Worm (Caenorhabditis elegans) whole organism, L3 larva: ENCODE results near the gene T24E12.3.

ENCODE experiments used
- R02D3.7 ChIP-seq: fragments of 150-350 bp; optimal IDR thresholded peaks from 2 replicates; lab custom pipeline; 2014; ENCODE audit warnings: missing biosample characterization, missing genetic modification characterization
- ZK546.5 ChIP-seq: sonication (generic microtip); optimal IDR thresholded peaks from 2 replicates; lab custom pipeline; 2017; ENCODE audit warnings: missing biosample characterization, missing genetic modification characterization
- ama-1 ChIP-seq: fragments of 150-350 bp; optimal IDR thresholded peaks from 2 replicates; lab custom pipeline; 2018
- ceh-16 ChIP-seq: sonication (generic microtip); optimal IDR thresholded peaks from 2 replicates; lab custom pipeline; 2017; ENCODE audit warnings: missing biosample characterization, missing genetic modification characterization
- ceh-28 ChIP-seq: fragments of 150-350 bp; optimal IDR thresholded peaks from 2 replicates; lab custom pipeline; 2014; ENCODE audit warnings: missing biosample characterization, missing genetic modification reagents, missing genetic modification characterization
- ceh-82 ChIP-seq: fragments of 150-350 bp; optimal IDR thresholded peaks from 2 replicates; lab custom pipeline; 2014; ENCODE audit warnings: missing biosample characterization, missing genetic modification characterization
- ceh-9 ChIP-seq: sonication (generic microtip); optimal IDR thresholded peaks from 2 replicates; lab custom pipeline; 2018; ENCODE audit warnings: missing biosample characterization, missing genetic modification characterization
- daf-12 ChIP-seq: fragments of 150-350 bp; optimal IDR thresholded peaks from 2 replicates; lab custom pipeline; 2014; ENCODE audit warnings: missing biosample characterization, missing genetic modification reagents, missing genetic modification characterization
- egl-5 ChIP-seq: fragments of 150-350 bp; optimal IDR thresholded peaks from 2 replicates; lab custom pipeline; 2017; ENCODE audit warnings: missing biosample characterization, missing genetic modification reagents, missing genetic modification characterization, inconsistent platforms
- elt-1 ChIP-seq: fragments of 150-350 bp; optimal IDR thresholded peaks from 2 replicates; lab custom pipeline; 2014; ENCODE audit warnings: missing biosample characterization, missing genetic modification characterization
- elt-2 ChIP-seq: sonication (generic microtip); optimal IDR thresholded peaks from 2 replicates; lab custom pipeline; 2016; ENCODE audit warnings: missing genetic modification reagents, mild to moderate bottlenecking, missing genetic modification characterization, missing compliant biosample characterization
- elt-3 ChIP-seq, 3 experiments: fragments of 150-350 bp in 1 of 3; sonication (generic microtip) in 2 of 3; optimal IDR thresholded peaks; 2 replicates in 2 of 3; 4 replicates in 1 of 3; lab custom pipeline; 2014 to 2017; ENCODE audit warnings: missing biosample characterization in 3 of 3, missing genetic modification characterization in 3 of 3
- eor-1 ChIP-seq, 2 experiments: fragments of 150-350 bp; optimal IDR thresholded peaks; 2 replicates each; lab custom pipeline; 2014 to 2018; ENCODE audit warnings: missing biosample characterization in 2 of 2, missing genetic modification characterization in 2 of 2
- fos-1 ChIP-seq: fragments of 150-350 bp; optimal IDR thresholded peaks from 2 replicates; lab custom pipeline; 2014; ENCODE audit warnings: missing biosample characterization, missing genetic modification characterization
- hmg-11 ChIP-seq: sonication (generic microtip); optimal IDR thresholded peaks from 2 replicates; lab custom pipeline; 2016; ENCODE audit warnings: missing genetic modification characterization, missing compliant biosample characterization
- lin-15B ChIP-seq: fragments of 150-350 bp; optimal IDR thresholded peaks from 2 replicates; lab custom pipeline; 2014; ENCODE audit warnings: missing biosample characterization, missing genetic modification characterization
- lin-39 ChIP-seq: fragments of 150-350 bp; optimal IDR thresholded peaks from 2 replicates; lab custom pipeline; 2018; ENCODE audit warnings: missing biosample characterization, missing genetic modification reagents, missing genetic modification characterization
- lsy-12 ChIP-seq: sonication (generic microtip); optimal IDR thresholded peaks from 2 replicates; lab custom pipeline; 2016; ENCODE audit warnings: mild to moderate bottlenecking, missing genetic modification characterization, missing compliant biosample characterization
- mdl-1 ChIP-seq: fragments of 150-350 bp; optimal IDR thresholded peaks from 2 replicates; lab custom pipeline; 2014; ENCODE audit warnings: missing biosample characterization, missing genetic modification characterization
- mml-1 ChIP-seq: fragments of 150-350 bp; sonication (generic microtip); optimal IDR thresholded peaks from 3 replicates; lab custom pipeline; 2014; ENCODE audit warnings: missing biosample characterization, missing genetic modification characterization
- nfya-1 ChIP-seq: sonication (generic microtip); optimal IDR thresholded peaks from 2 replicates; lab custom pipeline; 2017; ENCODE audit warnings: missing genetic modification characterization, mild to moderate bottlenecking, missing compliant biosample characterization, antibody characterized with exemption, moderate library complexity; ENCODE audit not compliant: insufficient read depth
- nhr-23 ChIP-seq: fragments of 150-350 bp; optimal IDR thresholded peaks from 2 replicates; lab custom pipeline; 2014; ENCODE audit warnings: missing biosample characterization, missing genetic modification reagents, missing genetic modification characterization
- nhr-237 ChIP-seq: fragments of 150-350 bp; optimal IDR thresholded peaks from 2 replicates; lab custom pipeline; 2014; ENCODE audit warnings: missing biosample characterization, missing genetic modification characterization
- nhr-25 ChIP-seq: sonication (generic microtip); optimal IDR thresholded peaks from 2 replicates; lab custom pipeline; 2017; ENCODE audit warnings: missing biosample characterization, missing genetic modification characterization
- nhr-28 ChIP-seq: fragments of 150-350 bp; optimal IDR thresholded peaks from 2 replicates; lab custom pipeline; 2014; ENCODE audit warnings: missing biosample characterization, missing genetic modification characterization
- nhr-43 ChIP-seq: sonication (generic microtip); optimal IDR thresholded peaks from 2 replicates; lab custom pipeline; 2016; ENCODE audit warnings: mild to moderate bottlenecking, missing genetic modification characterization, missing compliant biosample characterization; ENCODE audit not compliant: poor library complexity, severe bottlenecking
- nhr-67 ChIP-seq: fragments of 150-350 bp; optimal IDR thresholded peaks from 2 replicates; lab custom pipeline; 2014; ENCODE audit warnings: missing biosample characterization, missing genetic modification characterization
- nhr-76 ChIP-seq: fragments of 150-350 bp; sonication (generic microtip); optimal IDR thresholded peaks from 5 replicates; lab custom pipeline; 2014; ENCODE audit warnings: missing biosample characterization, missing genetic modification characterization
- nhr-77 ChIP-seq: fragments of 150-350 bp; optimal IDR thresholded peaks from 2 replicates; lab custom pipeline; 2014; ENCODE audit warnings: missing biosample characterization, missing genetic modification characterization
- pha-4 ChIP-seq: fragments of 150-350 bp; optimal IDR thresholded peaks from 2 replicates; lab custom pipeline; 2014; ENCODE audit warnings: missing biosample characterization, missing genetic modification reagents, missing genetic modification characterization
- pqm-1 ChIP-seq: fragments of 150-350 bp; optimal IDR thresholded peaks from 2 replicates; lab custom pipeline; 2017; ENCODE audit warnings: missing biosample characterization, missing genetic modification characterization, inconsistent platforms
- sea-2 ChIP-seq: fragments of 150-350 bp; sonication (generic microtip); optimal IDR thresholded peaks from 4 replicates; lab custom pipeline; 2014; ENCODE audit warnings: missing biosample characterization, missing genetic modification reagents, missing genetic modification characterization
- skn-1 ChIP-seq: fragments of 150-350 bp; optimal IDR thresholded peaks from 2 replicates; lab custom pipeline; 2014; ENCODE audit warnings: missing biosample characterization, missing genetic modification characterization
- snpc-4 ChIP-seq: fragments of 150-350 bp; optimal IDR thresholded peaks from 2 replicates; lab custom pipeline; 2014; ENCODE audit warnings: missing biosample characterization, missing genetic modification characterization
- unc-62 ChIP-seq: fragments of 150-350 bp; sonication (generic microtip); optimal IDR thresholded peaks from 4 replicates; lab custom pipeline; 2014; ENCODE audit warnings: missing biosample characterization, missing genetic modification reagents, missing genetic modification characterization
- zag-1 ChIP-seq: fragments of 150-350 bp; optimal IDR thresholded peaks from 2 replicates; lab custom pipeline; 2014; ENCODE audit warnings: missing biosample characterization, missing genetic modification characterization
- ztf-11 ChIP-seq: fragments of 150-350 bp; optimal IDR thresholded peaks from 2 replicates; lab custom pipeline; 2014; ENCODE audit warnings: missing biosample characterization, missing genetic modification characterization
- ztf-4 ChIP-seq: fragments of 150-350 bp; optimal IDR thresholded peaks from 2 replicates; lab custom pipeline; 2014; ENCODE audit warnings: missing biosample characterization, missing genetic modification characterization

The T24E12.3 gene

ce11 chrII:3806964-3807363 is 31.1 kb downstream of the T24E12.3 start, which contains the start of gene F54D10.4:
F54D10.4 (minus strand) TSS chrII:3807064.
- TF ChIP-seq nhr-77 (tag; lab: Kevin White, UChicago): no peak
- no peak for TF ChIP-seq nhr-28 (tag; lab: Kevin White, UChicago)

DNA sequence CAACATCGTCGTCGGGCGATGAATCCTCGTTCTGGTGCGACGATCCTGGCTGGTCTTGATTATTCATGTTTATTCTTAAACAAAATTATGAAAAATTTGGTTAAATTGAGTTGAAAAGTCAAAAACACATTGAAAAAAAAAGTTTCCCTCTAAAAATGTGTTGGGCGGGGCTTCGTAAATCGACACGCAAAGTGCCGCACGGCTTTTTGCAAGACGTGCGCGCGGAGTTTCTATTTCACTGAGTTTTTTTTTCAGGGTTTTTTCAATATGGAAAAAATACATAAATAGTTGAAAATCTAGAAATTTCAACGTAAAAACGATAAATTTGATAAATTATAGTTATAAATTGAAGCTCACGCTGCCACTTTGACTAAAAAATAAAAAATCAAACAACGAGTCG is 32.3 kb downstream of the T24E12.3 start, which contains the start of gene F54D10.5:
TSS of gene F54D10.5 (minus strand) at position 74 of the 400 bp plus-strand sequence.
- peak; percentile 38 for TF ChIP-seq pqm-1 (tag; lab: Kevin White, UChicago)
- peak; percentile 64 for TF ChIP-seq lin-39
- TF ChIP-seq egl-5 (tag; lab: Kevin White, UChicago): peak; percentile 30
- peak; percentile 89 for TF ChIP-seq nfya-1
- TF ChIP-seq ama-1 (lab: Kevin White, UChicago): no peak
- TF ChIP-seq R02D3.7: peak; percentile 99
- no peak for TF ChIP-seq hmg-11 (tag; lab: Kevin White, UChicago)
- TF ChIP-seq unc-62 (GFP tag; lab: Kevin White, UChicago): no peak
- TF ChIP-seq nhr-43 (tag; lab: Kevin White, UChicago): peak; percentile 71
- TF ChIP-seq nhr-23 (tag; lab: Kevin White, UChicago): peak; percentile 66
- no peak for TF ChIP-seq ceh-82 (tag; lab: Kevin White, UChicago)
- TF ChIP-seq elt-2 (tag; lab: Kevin White, UChicago): peak; percentile 63
- TF ChIP-seq nhr-25 (tag; lab: Kevin White, UChicago): peak; percentile 4
- TF ChIP-seq skn-1 (tag; lab: Kevin White, UChicago): peak; percentile 14
- TF ChIP-seq lin-15B (tag; lab: Kevin White, UChicago): peak; percentile 71

DNA sequence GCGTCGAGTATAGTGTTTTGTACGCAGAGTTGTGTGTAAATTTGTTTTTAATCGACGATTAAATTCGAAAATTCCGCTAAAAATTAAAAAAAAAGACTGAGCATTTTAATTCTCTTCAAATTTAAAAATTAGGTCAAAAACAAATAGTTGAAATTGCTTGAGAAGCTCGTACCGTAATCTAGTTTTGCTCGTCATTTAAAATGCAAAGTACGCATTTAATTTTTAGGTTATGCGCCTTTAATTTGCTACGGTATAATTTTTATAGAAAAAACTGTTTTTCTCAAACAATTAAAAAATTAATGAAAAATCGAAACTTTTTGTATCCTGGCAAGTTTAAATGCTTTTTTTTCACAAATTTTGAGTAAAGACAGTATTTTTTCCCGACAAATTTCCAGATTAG is 32.8 kb downstream of the T24E12.3 start:
- TF ChIP-seq nhr-76 (tag; lab: Kevin White, UChicago) (no peak), nfya-1 (no peak)

DNA sequence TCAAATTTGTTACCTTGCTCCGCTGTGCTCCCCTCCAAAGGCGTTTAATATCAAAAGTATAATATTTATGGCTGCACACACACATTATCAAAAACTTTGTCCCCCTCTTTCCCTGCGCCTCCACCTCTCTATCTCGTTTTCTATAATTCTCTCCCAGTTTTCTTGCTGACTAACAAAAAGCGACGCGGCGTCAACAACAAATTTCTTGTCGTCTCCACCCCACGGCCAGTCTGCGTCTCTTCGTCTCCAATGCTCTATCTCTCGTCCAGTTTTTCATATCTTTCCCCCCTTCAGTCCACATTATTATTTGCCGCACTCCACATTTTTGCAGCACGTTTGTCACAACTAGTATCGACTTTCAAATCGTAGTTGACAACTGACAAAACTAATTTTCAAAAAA is 34.7 kb downstream of the T24E12.3 start:
- TF ChIP-seq ceh-16 (no peak), ztf-11 (tag; lab: Kevin White, UChicago) (no peak), ceh-28 (tag; lab: Kevin White, UChicago) (no peak), eor-1 (tag; optimal IDR thresholded peaks at IDR 0.05; lab: Kevin White, UChicago) (no peak), lin-39 (peak; percentile 73), lin-15B (tag; lab: Kevin White, UChicago) (peak; percentile 2), sea-2 (GFP tag; lab: Kevin White, UChicago) (no peak), nhr-23 (tag; lab: Kevin White, UChicago) (peak; percentile 33), ama-1 (lab: Kevin White, UChicago) (no peak), nhr-76 (tag; lab: Kevin White, UChicago) (no peak), mdl-1 (no peak), zag-1 (tag; lab: Kevin White, UChicago) (no peak), nhr-28 (tag; lab: Kevin White, UChicago) (no peak), ceh-9 (tag; lab: Kevin White, UChicago) (no peak), skn-1 (tag; lab: Kevin White, UChicago) (no peak), unc-62 (GFP tag; lab: Kevin White, UChicago) (no peak), nhr-25 (tag; lab: Kevin White, UChicago) (peak; percentile 14), elt-2 (tag; lab: Kevin White, UChicago) (peak; percentile 78), mml-1 (no peak), nhr-237 (tag; lab: Kevin White, UChicago) (no peak), elt-3 (tag; optimal IDR thresholded peaks at IDR 0.05; lab: Kevin White, UChicago) (no peak), lsy-12 (tag; lab: Kevin White, UChicago) (no peak), ZK546.5 (tag; lab: Kevin White, UChicago) (no peak), pqm-1 (tag; lab: Kevin White, UChicago) (peak; percentile 24), pha-4 (tag; lab: Kevin White, UChicago) (peak; percentile 75), ztf-4 (no peak), R02D3.7 (peak; percentile 39), ceh-82 (tag; lab: Kevin White, UChicago) (no peak), nhr-67 (tag; lab: Kevin White, UChicago) (no peak), daf-12 (tag; lab: Kevin White, UChicago) (no peak), egl-5 (tag; lab: Kevin White, UChicago) (peak; percentile 7), nfya-1 (peak; percentile 53), snpc-4 (tag; lab: Kevin White, UChicago) (peak; percentile 40), elt-1 (no peak), hmg-11 (tag; lab: Kevin White, UChicago) (peak; percentile 57), fos-1 (tag; lab: Kevin White, UChicago) (no peak)
